Worm (Caenorhabditis elegans) whole organism, L4 larva: ENCODE measurements around the gene ZK1086.2.
A peak's percentile ranks its signal among the peaks of the same experiment; 100 is the strongest.

Experiments
- F10B5.3 ChIP-seq: sonication (generic microtip); optimal IDR thresholded peaks from 2 replicates; lab custom pipeline; 2016; ENCODE audit warnings: mild to moderate bottlenecking, missing genetic modification characterization, missing compliant biosample characterization
- F26F4.8 ChIP-seq: fragments of 200-800 bp; sonication (Bioruptor generic); conservative IDR thresholded peaks from 2 replicates; pipeline ENCODE4 v1.3.6; 2022; ENCODE audit warnings: missing genetic modification characterization, missing compliant biosample characterization
- F37D6.2 ChIP-seq: sonication (generic microtip); optimal IDR thresholded peaks from 2 replicates; lab custom pipeline; 2016; ENCODE audit warnings: mild to moderate bottlenecking, missing genetic modification characterization, missing compliant biosample characterization
- Y5F2A.4 ChIP-seq: fragments of 200-800 bp; sonication (Bioruptor generic); optimal IDR thresholded peaks from 2 replicates; lab custom pipeline; 2018; ENCODE audit warnings: mild to moderate bottlenecking, missing genetic modification characterization, missing compliant biosample characterization
- ZK337.2 ChIP-seq: fragments of 200-800 bp; sonication (Bioruptor generic); IDR thresholded peaks from 2 replicates; pipeline ENCODE4 v1.3.6; 2022; ENCODE audit warnings: missing genetic modification reagents, missing genetic modification characterization, missing compliant biosample characterization
- ZK546.5 ChIP-seq, 2 experiments: sonication (generic microtip); optimal IDR thresholded peaks; 2 replicates each; lab custom pipeline; 2017; ENCODE audit warnings: missing biosample characterization in 2 of 2, missing genetic modification characterization in 2 of 2
- aha-1 ChIP-seq: fragments of 150-350 bp; peaks from one replicate; lab custom pipeline; 2014; ENCODE audit warnings: missing biosample characterization, missing genetic modification characterization
- aly-2 ChIP-seq: sonication (generic microtip); optimal IDR thresholded peaks from 2 replicates; lab custom pipeline; 2018; ENCODE audit warnings: missing biosample characterization, missing genetic modification characterization
- ceh-20 ChIP-seq: fragments of 200-800 bp; sonication (Bioruptor generic); IDR thresholded peaks from 2 replicates; pipeline ENCODE4 v1.3.6; 2022; ENCODE audit warnings: missing genetic modification reagents, missing genetic modification characterization, missing compliant biosample characterization
- ceh-62 ChIP-seq: sonication (generic microtip); optimal IDR thresholded peaks from 2 replicates; lab custom pipeline; 2017; ENCODE audit warnings: missing biosample characterization, missing genetic modification characterization
- ctbp-1 ChIP-seq: fragments of 200-800 bp; sonication (Bioruptor generic); IDR thresholded peaks from 2 replicates; pipeline ENCODE4 v1.3.6; 2022; ENCODE audit warnings: missing genetic modification reagents, missing genetic modification characterization, missing compliant biosample characterization
- daf-16 ChIP-seq, 3 experiments: sonication (generic microtip); optimal IDR thresholded peaks; 2 replicates each; lab custom pipeline; 2016 to 2017; ENCODE audit warnings: missing genetic modification characterization in 3 of 3, missing genetic modification reagents in 3 of 3, mild to moderate bottlenecking in 2 of 3, missing compliant biosample characterization in 2 of 3, missing biosample characterization in 1 of 3, moderate library complexity in 1 of 3
- daf-19 ChIP-seq: fragments of 200-800 bp; sonication (Bioruptor generic); conservative IDR thresholded peaks from 2 replicates; pipeline ENCODE4 v1.3.6; 2022; ENCODE audit warnings: missing genetic modification characterization, missing compliant biosample characterization
- dmd-6 ChIP-seq: fragments of 200-800 bp; sonication (Bioruptor generic); IDR thresholded peaks from 2 replicates; pipeline ENCODE4 v1.3.6; 2022; ENCODE audit warnings: missing genetic modification reagents, missing genetic modification characterization, missing compliant biosample characterization
- duxl-1 ChIP-seq: sonication (generic microtip); optimal IDR thresholded peaks from 2 replicates; lab custom pipeline; 2016; ENCODE audit warnings: mild to moderate bottlenecking, missing genetic modification characterization, moderate library complexity, missing compliant biosample characterization; ENCODE audit not compliant: poor library complexity
- dve-1 ChIP-seq: sonication (generic microtip); optimal IDR thresholded peaks from 2 replicates; lab custom pipeline; 2017; ENCODE audit warnings: antibody characterized with exemption, mild to moderate bottlenecking, missing genetic modification characterization, missing compliant biosample characterization; ENCODE audit not compliant: insufficient read depth
- fkh-10 ChIP-seq: fragments of 150-350 bp; optimal IDR thresholded peaks from 2 replicates; lab custom pipeline; 2014; ENCODE audit warnings: missing biosample characterization, missing genetic modification reagents, missing genetic modification characterization
- fos-1 ChIP-seq: fragments of 150-350 bp; optimal IDR thresholded peaks from 2 replicates; lab custom pipeline; 2014; ENCODE audit warnings: missing biosample characterization, missing genetic modification characterization
- hlh-11 ChIP-seq: fragments of 200-800 bp; sonication (Bioruptor generic); optimal IDR thresholded peaks from 2 replicates; lab custom pipeline; 2018; ENCODE audit warnings: mild to moderate bottlenecking, missing genetic modification characterization, missing compliant biosample characterization
- hlh-30 ChIP-seq: sonication (generic microtip); optimal IDR thresholded peaks from 2 replicates; lab custom pipeline; 2017; ENCODE audit warnings: antibody characterized with exemption, mild to moderate bottlenecking, missing genetic modification characterization, missing compliant biosample characterization; ENCODE audit not compliant: insufficient read depth
- hmg-1.1 ChIP-seq: fragments of 200-800 bp; sonication (Bioruptor generic); IDR thresholded peaks from 2 replicates; pipeline ENCODE4 v1.3.6; 2022; ENCODE audit warnings: missing genetic modification reagents, missing genetic modification characterization, missing compliant biosample characterization
- lim-7 ChIP-seq: fragments of 200-800 bp; sonication (Bioruptor generic); IDR thresholded peaks from 2 replicates; pipeline ENCODE4 v1.3.6; 2022; ENCODE audit warnings: missing genetic modification characterization, missing compliant biosample characterization
- lin-13 ChIP-seq: fragments of 150-350 bp; optimal IDR thresholded peaks from 2 replicates; lab custom pipeline; 2014; ENCODE audit warnings: missing biosample characterization, missing genetic modification reagents, missing genetic modification characterization
- lin-38 ChIP-seq: fragments of 200-800 bp; sonication (Bioruptor generic); IDR thresholded peaks from 2 replicates; pipeline ENCODE4 v1.3.6; 2022; ENCODE audit warnings: missing genetic modification reagents, missing genetic modification characterization, missing compliant biosample characterization
- lsy-2 ChIP-seq, 2 experiments: fragments of 150-350 bp in 1 of 2; sonication (generic microtip) in 1 of 2; optimal IDR thresholded peaks; 2 replicates each; lab custom pipeline; 2014 to 2017; ENCODE audit warnings: missing biosample characterization in 2 of 2, missing genetic modification characterization in 2 of 2
- madf-9 ChIP-seq: fragments of 200-800 bp; sonication (Bioruptor generic); conservative IDR thresholded peaks from 2 replicates; pipeline ENCODE4 v1.3.6; 2022; ENCODE audit warnings: missing genetic modification reagents, missing genetic modification characterization, missing compliant biosample characterization
- mes-2 ChIP-seq: sonication (generic microtip); optimal IDR thresholded peaks from 2 replicates; lab custom pipeline; 2016; ENCODE audit warnings: missing genotype, mild to moderate bottlenecking, missing genetic modification characterization, missing compliant biosample characterization; ENCODE audit not compliant: poor library complexity, severe bottlenecking
- nhr-10 ChIP-seq: fragments of 150-350 bp; optimal IDR thresholded peaks from 2 replicates; lab custom pipeline; 2014; ENCODE audit warnings: missing biosample characterization, missing genetic modification characterization
- nhr-102 ChIP-seq: sonication (generic microtip); optimal IDR thresholded peaks from 2 replicates; lab custom pipeline; 2016; ENCODE audit warnings: mild to moderate bottlenecking, missing genetic modification characterization, moderate library complexity, missing compliant biosample characterization
- nhr-11 ChIP-seq: fragments of 150-350 bp; optimal IDR thresholded peaks from 2 replicates; lab custom pipeline; 2014; ENCODE audit warnings: missing biosample characterization, missing genetic modification characterization
- nhr-237 ChIP-seq: sonication (generic microtip); optimal IDR thresholded peaks from 2 replicates; lab custom pipeline; 2017; ENCODE audit warnings: missing biosample characterization, missing genetic modification characterization
- nhr-28 ChIP-seq: fragments of 150-350 bp; optimal IDR thresholded peaks from 2 replicates; lab custom pipeline; 2014; ENCODE audit warnings: missing biosample characterization, missing genetic modification characterization
- nhr-41 ChIP-seq: fragments of 200-800 bp; sonication (Bioruptor generic); IDR thresholded peaks from 2 replicates; pipeline ENCODE4 v1.3.6; 2022; ENCODE audit warnings: missing genetic modification reagents, missing genetic modification characterization, missing compliant biosample characterization
- php-3 ChIP-seq: fragments of 200-800 bp; sonication (Bioruptor generic); IDR thresholded peaks from 2 replicates; pipeline ENCODE4 v1.3.6; 2022; ENCODE audit warnings: missing genetic modification reagents, missing genetic modification characterization, missing compliant biosample characterization
- pqm-1 ChIP-seq: sonication (generic microtip); optimal IDR thresholded peaks from 2 replicates; lab custom pipeline; 2017; ENCODE audit warnings: missing biosample characterization, missing genetic modification characterization
- snpc-4 ChIP-seq: fragments of 150-350 bp; optimal IDR thresholded peaks from 2 replicates; lab custom pipeline; 2014; ENCODE audit warnings: missing biosample characterization, missing genetic modification characterization
- spr-1 ChIP-seq: sonication (generic microtip); optimal IDR thresholded peaks from 2 replicates; lab custom pipeline; 2016; ENCODE audit warnings: mild to moderate bottlenecking, missing genetic modification characterization, missing compliant biosample characterization
- unc-62 ChIP-seq, 3 experiments: fragments of 150-350 bp in 1 of 3; sonication (generic microtip); optimal IDR thresholded peaks in 2 of 3; peaks in 1 of 3; 1 replicate in 1 of 3; 2 replicates in 2 of 3; lab custom pipeline; 2014 to 2017; ENCODE audit warnings: missing biosample characterization in 3 of 3, missing genetic modification characterization in 3 of 3, missing genetic modification reagents in 3 of 3, missing genotype in 1 of 3
- zfp-2 ChIP-seq: sonication (generic microtip); optimal IDR thresholded peaks from 2 replicates; lab custom pipeline; 2016; ENCODE audit warnings: mild to moderate bottlenecking, missing genetic modification characterization, missing compliant biosample characterization
- ztf-11 ChIP-seq: fragments of 150-350 bp; optimal IDR thresholded peaks from 2 replicates; lab custom pipeline; 2014; ENCODE audit warnings: missing biosample characterization, missing genetic modification characterization
- ztf-7 ChIP-seq: fragments of 150-350 bp; optimal IDR thresholded peaks from 2 replicates; lab custom pipeline; 2014; ENCODE audit warnings: missing biosample characterization, missing genetic modification characterization

Gene ZK1086.2

DNA sequence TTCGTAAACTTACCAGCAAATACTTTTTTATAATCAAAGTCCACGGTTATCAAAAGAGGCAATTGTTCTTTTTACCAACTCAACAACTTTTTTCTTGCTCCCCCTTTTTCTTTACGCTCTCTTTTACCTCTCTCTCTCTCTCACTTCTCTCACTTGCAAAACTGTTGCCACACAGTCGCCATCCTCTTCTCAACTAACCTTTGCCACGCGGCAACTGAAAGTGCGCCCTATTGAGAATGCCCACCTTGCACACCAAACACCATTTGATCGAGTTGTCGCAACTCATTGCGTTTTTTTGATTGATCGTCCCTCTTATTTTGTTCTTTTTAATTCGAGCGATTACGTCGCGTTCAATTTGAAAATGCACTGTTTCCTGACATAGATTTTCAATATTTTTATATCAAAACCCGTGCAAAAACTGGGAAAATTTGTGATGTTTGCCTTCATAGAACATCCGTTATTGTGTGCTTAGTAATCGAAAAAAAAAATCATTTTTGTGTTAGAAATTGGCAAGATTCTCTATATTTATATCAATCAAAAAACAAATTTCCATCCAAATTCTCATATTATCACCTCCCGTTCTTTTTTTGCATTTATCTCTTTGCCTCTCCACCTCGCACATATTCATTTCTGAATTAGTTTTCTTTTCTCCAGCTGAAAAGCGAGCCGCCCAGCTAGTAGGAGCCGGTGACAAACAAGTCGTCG lies 46.6 kb downstream of the ZK1086.2 start, which contains the start of gene nhr-71:
TSS of gene nhr-71 (plus strand) at position 655 of the 705 bp plus-strand sequence.
- TF ChIP-seq mes-2 (tag; lab: Kevin White, UChicago) (peak; percentile 36), nhr-237 (no peak), unc-62 (GFP tag; optimal IDR thresholded peaks at IDR 0.05 in 1 of 2; lab: Kevin White, UChicago) (peak in 1 of 2 experiments; percentile 10), unc-62 (tag; optimal IDR thresholded peaks at IDR 0.05; lab: Kevin White, UChicago) (no peak), lin-38 (GFP tag; lab: Robert Waterston, UW) (0 out of 2 replicates have a peak, but pooled peaks have one; percentile 15)

- TF ChIP-seq ZK546.5 (tag; optimal IDR thresholded peaks at IDR 0.05; lab: Kevin White, UChicago) = no peak
- TF ChIP-seq nhr-237 = no peak
- TF ChIP-seq fos-1 (tag; lab: Kevin White, UChicago) = no peak
- no peak for TF ChIP-seq ceh-62 (tag; lab: Kevin White, UChicago)
- TF ChIP-seq F26F4.8 (GFP tag; lab: Robert Waterston, UW) = no peak
- no peak for TF ChIP-seq hmg-1.1
- TF ChIP-seq ZK337.2 = no peak
- peak; percentile 15 for TF ChIP-seq nhr-28 (tag; lab: Kevin White, UChicago)
- TF ChIP-seq hlh-11 (tag; lab: Kevin White, UChicago) = peak; percentile 70
- peak; percentile 8 for TF ChIP-seq dve-1 (tag; lab: Kevin White, UChicago)
- no peak for TF ChIP-seq daf-16 (GFP tag; optimal IDR thresholded peaks at IDR 0.05; lab: Kevin White, UChicago)
- TF ChIP-seq daf-16 (tag; optimal IDR thresholded peaks at IDR 0.05; lab: Kevin White, UChicago) = peak; percentile 70
- TF ChIP-seq pqm-1 (tag; lab: Kevin White, UChicago) = peak; percentile 20
- TF ChIP-seq hlh-30 (tag; lab: Kevin White, UChicago) = peak; percentile 42
- TF ChIP-seq dmd-6 (GFP tag; lab: Robert Waterston, UW) = peak; percentile 79
- TF ChIP-seq daf-19 (GFP tag; lab: Robert Waterston, UW) = no peak
These were observed 47.2 kb downstream of the ZK1086.2 start for ce11 chrX:13746231-13746630.

ce11 chrX:13745558-13745957 lies 47.9 kb downstream of the ZK1086.2 start:
- TF ChIP-seq F10B5.3 (tag; lab: Kevin White, UChicago) (no peak), F37D6.2 (tag; lab: Kevin White, UChicago) (no peak), aha-1 (tag; lab: Kevin White, UChicago) (peak; percentile 77), Y5F2A.4 (GFP tag; lab: Kevin White, UChicago) (no peak), mes-2 (tag; lab: Kevin White, UChicago) (peak; percentile 3), daf-16 (GFP tag; optimal IDR thresholded peaks at IDR 0.05; lab: Kevin White, UChicago) (no peak), daf-16 (tag; optimal IDR thresholded peaks at IDR 0.05; lab: Kevin White, UChicago) (peak; percentile 19), fos-1 (tag; lab: Kevin White, UChicago) (no peak), zfp-2 (tag; lab: Kevin White, UChicago) (no peak), ceh-20 (GFP tag; lab: Robert Waterston, UW) (no peak), php-3 (GFP tag; lab: Robert Waterston, UW) (peak; percentile 61; the same call in 1 of the 2 replicates)

DNA sequence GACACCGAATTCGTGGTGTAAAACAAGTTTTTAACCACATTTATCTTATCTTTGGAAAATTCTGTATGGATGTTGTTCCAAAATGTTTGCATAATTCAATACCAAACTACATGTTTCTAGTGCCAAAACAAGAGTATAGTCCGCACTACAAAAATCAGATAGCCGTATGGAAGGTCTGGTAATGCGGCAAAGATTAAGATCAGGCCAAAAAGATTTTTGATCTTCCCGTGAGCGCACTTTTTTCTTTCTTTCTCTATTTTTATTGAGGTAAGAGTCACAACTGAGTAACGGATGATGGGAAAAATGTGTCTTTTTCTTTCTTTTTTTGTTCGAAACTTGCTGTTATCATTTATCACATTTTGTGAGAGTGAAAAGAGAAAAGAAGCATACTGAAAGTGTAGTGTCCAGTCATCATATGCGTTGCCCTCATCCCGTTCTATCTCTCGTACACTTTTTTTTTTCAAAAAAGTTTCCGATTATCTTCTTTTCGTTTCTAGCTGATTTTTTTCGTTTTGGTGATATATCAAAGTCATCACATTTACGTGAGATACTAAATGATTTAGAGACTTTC lies 48.8 kb downstream of the ZK1086.2 start:
- TF ChIP-seq aly-2 (tag; lab: Kevin White, UChicago) (no peak), zfp-2 (tag; lab: Kevin White, UChicago) (no peak), nhr-41 (GFP tag; lab: Robert Waterston, UW) (no peak), lin-13 (GFP tag; lab: Kevin White, UChicago) (no peak), nhr-11 (peak; percentile 67), nhr-28 (tag; lab: Kevin White, UChicago) (peak; percentile 95), snpc-4 (tag; lab: Kevin White, UChicago) (no peak), duxl-1 (no peak), ctbp-1 (GFP tag; lab: Robert Waterston, UW) (peak; percentile 40; the same call in 1 of the 2 replicates), nhr-102 (tag; lab: Kevin White, UChicago) (no peak), fos-1 (tag; lab: Kevin White, UChicago) (no peak), lim-7 (no peak), aha-1 (tag; lab: Kevin White, UChicago) (peak; percentile 42), pqm-1 (tag; lab: Kevin White, UChicago) (peak; percentile 38), lsy-2 (tag; optimal IDR thresholded peaks at IDR 0.05; lab: Kevin White, UChicago) (peak in 1 of 2 experiments; percentile 41), spr-1 (tag; lab: Kevin White, UChicago) (no peak), fkh-10 (no peak), ztf-7 (tag; lab: Kevin White, UChicago) (no peak), mes-2 (tag; lab: Kevin White, UChicago) (no peak), madf-9 (GFP tag; lab: Robert Waterston, UW) (no peak), nhr-10 (tag; lab: Kevin White, UChicago) (no peak), ztf-11 (tag; lab: Kevin White, UChicago) (no peak)
